Worm (Caenorhabditis elegans) whole organism, young adult: ENCODE measurements around the gene erfa-1.
A peak's percentile ranks its signal among the peaks of the same experiment; 100 is the strongest.

ENCODE experiments used
- B0336.3 ChIP-seq: fragments of 200-800 bp; sonication (Bioruptor generic); IDR thresholded peaks from 2 replicates; pipeline ENCODE4 v1.3.6; 2022; ENCODE audit warnings: missing genetic modification characterization, missing compliant biosample characterization
- C06A6.2 ChIP-seq: fragments of 200-800 bp; sonication (Bioruptor generic); conservative IDR thresholded peaks from 2 replicates; pipeline ENCODE4 v1.3.6; 2022; ENCODE audit warnings: missing genetic modification characterization, missing compliant biosample characterization
- C17E4.6 ChIP-seq: fragments of 200-800 bp; sonication (Bioruptor generic); IDR thresholded peaks from 2 replicates; pipeline ENCODE4 v1.3.6; 2022; ENCODE audit warnings: missing genetic modification reagents, missing genetic modification characterization, missing compliant biosample characterization
- F10E7.11 ChIP-seq: sonication (generic microtip); optimal IDR thresholded peaks from 2 replicates; lab custom pipeline; 2017; ENCODE audit warnings: mild to moderate bottlenecking, missing genetic modification characterization, moderate library complexity, missing compliant biosample characterization
- F57C9.4 ChIP-seq: sonication (generic microtip); optimal IDR thresholded peaks from 2 replicates; lab custom pipeline; 2017; ENCODE audit warnings: mild to moderate bottlenecking, missing genetic modification characterization, missing compliant biosample characterization
- T26A5.8 ChIP-seq: sonication (generic microtip); optimal IDR thresholded peaks from 2 replicates; lab custom pipeline; 2016; ENCODE audit warnings: missing genetic modification characterization, missing compliant biosample characterization
- Y53G8AR.9 ChIP-seq: fragments of 200-800 bp; sonication (Bioruptor generic); conservative IDR thresholded peaks from 2 replicates; pipeline ENCODE4 v1.3.6; 2022; ENCODE audit warnings: missing genetic modification reagents, missing genetic modification characterization, missing compliant biosample characterization
- Y56A3A.18 ChIP-seq: fragments of 200-800 bp; sonication (Bioruptor generic); IDR thresholded peaks from 2 replicates; pipeline ENCODE4 v1.3.6; 2022; ENCODE audit warnings: missing genetic modification reagents, missing genetic modification characterization, missing compliant biosample characterization
- Y95B8A.8 ChIP-seq: fragments of 200-800 bp; sonication (Bioruptor generic); IDR thresholded peaks from 2 replicates; pipeline ENCODE4 v1.3.6; 2022; ENCODE audit warnings: missing genetic modification reagents, missing genetic modification characterization, missing compliant biosample characterization
- atf-7 ChIP-seq: sonication (generic microtip); optimal IDR thresholded peaks from 2 replicates; lab custom pipeline; 2017; ENCODE audit warnings: mild to moderate bottlenecking, missing genetic modification characterization, missing compliant biosample characterization
- athp-1 ChIP-seq: sonication (generic microtip); optimal IDR thresholded peaks from 2 replicates; lab custom pipeline; 2017; ENCODE audit warnings: mild to moderate bottlenecking, missing genetic modification characterization, missing compliant biosample characterization
- attf-6 ChIP-seq: fragments of 200-800 bp; sonication (Bioruptor generic); IDR thresholded peaks from 2 replicates; pipeline ENCODE4 v1.3.6; 2022; ENCODE audit warnings: missing genetic modification reagents, missing genetic modification characterization, missing compliant biosample characterization
- bed-1 ChIP-seq: fragments of 200-800 bp; sonication (Bioruptor generic); IDR thresholded peaks from 2 replicates; pipeline ENCODE4 v1.3.6; 2022; ENCODE audit warnings: missing genetic modification reagents, missing genetic modification characterization, missing compliant biosample characterization
- cebp-1 ChIP-seq, 2 experiments: fragments of 200-800 bp in 1 of 2; sonication (Bioruptor generic) in 1 of 2; sonication (generic microtip) in 1 of 2; IDR thresholded peaks in 1 of 2; optimal IDR thresholded peaks in 1 of 2; 2 replicates each; pipeline versions ENCODE4 v1.3.6 to Lab custom; 2017 to 2022; ENCODE audit warnings: missing compliant biosample characterization in 2 of 2, missing genetic modification characterization in 2 of 2, mild to moderate bottlenecking in 1 of 2, missing genetic modification reagents in 1 of 2, moderate library complexity in 1 of 2
- ceh-100 ChIP-seq: fragments of 200-800 bp; sonication (Bioruptor generic); IDR thresholded peaks from 2 replicates; pipeline ENCODE4 v1.3.6; 2022; ENCODE audit warnings: missing genetic modification reagents, missing genetic modification characterization, missing compliant biosample characterization
- ceh-40 ChIP-seq: fragments of 200-800 bp; sonication (Bioruptor generic); IDR thresholded peaks from 2 replicates; pipeline ENCODE4 v1.3.6; 2022; ENCODE audit warnings: missing genetic modification characterization, missing compliant biosample characterization
- chd-7 ChIP-seq: sonication (generic microtip); optimal IDR thresholded peaks from 2 replicates; lab custom pipeline; 2016; ENCODE audit warnings: mild to moderate bottlenecking, missing genetic modification characterization, moderate library complexity, missing compliant biosample characterization
- die-1 ChIP-seq: sonication (generic microtip); optimal IDR thresholded peaks from 2 replicates; lab custom pipeline; 2016; ENCODE audit warnings: missing genotype, mild to moderate bottlenecking, missing genetic modification characterization, missing compliant biosample characterization
- dox-1 ChIP-seq: fragments of 200-800 bp; sonication (Bioruptor generic); IDR thresholded peaks from 2 replicates; pipeline ENCODE4 v1.3.6; 2022; ENCODE audit warnings: missing genetic modification reagents, missing genetic modification characterization, missing compliant biosample characterization
- efl-1 ChIP-seq: fragments of 150-350 bp; optimal IDR thresholded peaks from 2 replicates; lab custom pipeline; 2014; ENCODE audit warnings: missing biosample characterization, missing genetic modification reagents, missing genetic modification characterization
- egl-44 ChIP-seq: fragments of 200-800 bp; sonication (Bioruptor generic); IDR thresholded peaks from 2 replicates; pipeline ENCODE4 v1.3.6; 2022; ENCODE audit warnings: missing genetic modification reagents, missing genetic modification characterization, missing compliant biosample characterization
- egrh-3 ChIP-seq: fragments of 200-800 bp; sonication (Bioruptor generic); IDR thresholded peaks from 2 replicates; pipeline ENCODE4 v1.3.6; 2022; ENCODE audit warnings: missing genetic modification reagents, missing genetic modification characterization, missing compliant biosample characterization
- ets-4 ChIP-seq: fragments of 200-800 bp; sonication (Bioruptor generic); optimal IDR thresholded peaks from 2 replicates; lab custom pipeline; 2018; ENCODE audit warnings: mild to moderate bottlenecking, missing genetic modification characterization, missing compliant biosample characterization
- hmg-1.2 ChIP-seq: fragments of 200-800 bp; sonication (Bioruptor generic); IDR thresholded peaks from 2 replicates; pipeline ENCODE4 v1.3.6; 2022; ENCODE audit warnings: missing genetic modification reagents, missing genetic modification characterization, missing compliant biosample characterization
- hsf-1 ChIP-seq: fragments of 200-800 bp; sonication (Bioruptor generic); IDR thresholded peaks from 2 replicates; pipeline ENCODE4 v1.3.6; 2022; ENCODE audit warnings: missing genetic modification reagents, missing genetic modification characterization, missing compliant biosample characterization
- lin-54 ChIP-seq: fragments of 200-800 bp; sonication (Bioruptor generic); optimal IDR thresholded peaks from 2 replicates; lab custom pipeline; 2018; ENCODE audit warnings: mild to moderate bottlenecking, missing genetic modification characterization, missing compliant biosample characterization
- lsy-27 ChIP-seq: sonication (generic microtip); optimal IDR thresholded peaks from 2 replicates; lab custom pipeline; 2017; ENCODE audit warnings: missing genetic modification characterization, mild to moderate bottlenecking, missing compliant biosample characterization, antibody characterized with exemption, missing genotype, borderline replicate concordance; ENCODE audit not compliant: insufficient read depth
- madf-10 ChIP-seq: sonication (generic microtip); optimal IDR thresholded peaks from 2 replicates; lab custom pipeline; 2016; ENCODE audit warnings: mild to moderate bottlenecking, missing genetic modification characterization, missing compliant biosample characterization
- madf-6 ChIP-seq: fragments of 200-800 bp; sonication (Bioruptor generic); IDR thresholded peaks from 2 replicates; pipeline ENCODE4 v1.3.6; 2022; ENCODE audit warnings: missing genetic modification reagents, missing genetic modification characterization, missing compliant biosample characterization
- mel-28 ChIP-seq: sonication (generic microtip); optimal IDR thresholded peaks from 2 replicates; lab custom pipeline; 2016; ENCODE audit warnings: borderline replicate concordance, mild to moderate bottlenecking, missing genetic modification characterization, missing compliant biosample characterization
- nfya-2 ChIP-seq: fragments of 200-800 bp; sonication (Bioruptor generic); IDR thresholded peaks from 2 replicates; pipeline ENCODE4 v1.3.6; 2022; ENCODE audit warnings: missing genetic modification reagents, missing genetic modification characterization, missing compliant biosample characterization
- nhr-120 ChIP-seq: fragments of 200-800 bp; sonication (Bioruptor generic); IDR thresholded peaks from 2 replicates; pipeline ENCODE4 v1.3.6; 2022; ENCODE audit warnings: missing genetic modification characterization, missing compliant biosample characterization
- nhr-80 ChIP-seq: sonication (generic microtip); optimal IDR thresholded peaks from 2 replicates; lab custom pipeline; 2016; ENCODE audit warnings: missing genetic modification characterization, missing compliant biosample characterization
- pbrm-1 ChIP-seq: fragments of 200-800 bp; sonication (Bioruptor generic); IDR thresholded peaks from 2 replicates; pipeline ENCODE4 v1.3.6; 2022; ENCODE audit warnings: missing genetic modification reagents, missing genetic modification characterization, missing compliant biosample characterization
- rec-8 ChIP-seq, 2 experiments: sonication (generic microtip); optimal IDR thresholded peaks; 2 replicates each; lab custom pipeline; 2016; ENCODE audit warnings: mild to moderate bottlenecking in 2 of 2, missing genetic modification characterization in 2 of 2, missing genetic modification reagents in 2 of 2, missing genotype in 2 of 2, missing biosample characterization in 1 of 2, missing compliant biosample characterization in 1 of 2, moderate library complexity in 1 of 2
- repo-1 ChIP-seq: sonication (generic microtip); optimal IDR thresholded peaks from 2 replicates; lab custom pipeline; 2017; ENCODE audit warnings: mild to moderate bottlenecking, missing genetic modification characterization, missing compliant biosample characterization
- somi-1 ChIP-seq: fragments of 200-800 bp; sonication (Bioruptor generic); optimal IDR thresholded peaks from 2 replicates; lab custom pipeline; 2018; ENCODE audit warnings: mild to moderate bottlenecking, missing genetic modification characterization, missing compliant biosample characterization
- ztf-22 ChIP-seq: fragments of 200-800 bp; sonication (Bioruptor generic); optimal IDR thresholded peaks from 2 replicates; lab custom pipeline; 2018; ENCODE audit warnings: mild to moderate bottlenecking, missing genetic modification characterization, moderate library complexity, missing compliant biosample characterization
- ztf-25 ChIP-seq: fragments of 200-800 bp; sonication (Bioruptor generic); IDR thresholded peaks from 2 replicates; pipeline ENCODE4 v1.3.6; 2022; ENCODE audit warnings: missing genetic modification reagents, missing genetic modification characterization, missing compliant biosample characterization
- ztf-28 ChIP-seq: fragments of 200-800 bp; sonication (Bioruptor generic); IDR thresholded peaks from 2 replicates; pipeline ENCODE4 v1.3.6; 2022; ENCODE audit warnings: missing genetic modification reagents, missing genetic modification characterization, missing compliant biosample characterization

Gene erfa-1

DNA sequence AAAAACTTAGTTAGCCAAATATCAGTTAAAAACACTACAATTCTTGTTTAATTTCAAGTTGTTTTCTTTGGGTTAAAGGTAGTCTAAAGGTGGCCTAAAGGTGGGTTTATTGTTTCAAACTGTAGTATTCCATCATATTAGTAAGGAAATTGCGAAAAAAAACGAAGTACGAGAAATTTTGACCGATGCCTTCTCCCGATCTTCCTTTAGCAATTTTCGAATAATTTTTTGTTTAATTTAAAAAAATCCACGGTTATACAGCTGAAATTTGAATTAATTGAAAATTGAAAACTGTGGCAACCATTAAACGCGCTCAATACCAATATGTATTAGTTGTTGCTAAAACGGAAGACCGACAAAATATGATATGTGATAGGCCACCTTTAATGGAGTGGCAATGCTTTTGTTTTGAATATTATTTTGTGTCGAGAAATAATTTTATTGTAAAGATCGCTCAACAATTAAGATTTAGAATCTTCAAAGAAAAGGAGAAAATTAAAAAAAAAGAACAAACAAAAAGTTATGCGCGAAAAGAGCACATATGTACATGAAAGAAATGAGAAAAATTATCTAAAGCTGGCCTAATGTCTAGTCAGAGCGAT lies 32.9 kb upstream of the erfa-1 start:
- TF ChIP-seq repo-1 (tag; lab: Kevin White, UChicago) (peak; percentile 14), T26A5.8 (tag; lab: Kevin White, UChicago) (no peak), nhr-80 (tag; lab: Kevin White, UChicago) (peak; percentile 24), mel-28 (tag; lab: Kevin White, UChicago) (no peak), lin-54 (GFP tag; lab: Kevin White, UChicago) (peak; percentile 12), madf-6 (GFP tag; lab: Robert Waterston, UW) (0 out of 2 replicates have a peak, but pooled peaks have one; percentile 7), F10E7.11 (no peak), die-1 (tag; lab: Kevin White, UChicago) (no peak), C06A6.2 (GFP tag; lab: Robert Waterston, UW) (0 out of 2 replicates have a peak, but pooled peaks have one; percentile 28), B0336.3 (0 out of 2 replicates have a peak, but pooled peaks have one; percentile 33), hmg-1.2 (GFP tag; lab: Robert Waterston, UW) (0 out of 2 replicates have a peak, but pooled peaks have one; percentile 17), Y56A3A.18 (GFP tag; lab: Robert Waterston, UW) (0 out of 2 replicates have a peak, but pooled peaks have one; percentile 10), atf-7 (peak; percentile 29), Y53G8AR.9 (peak; percentile 53), attf-6 (GFP tag; lab: Robert Waterston, UW) (0 out of 2 replicates have a peak, but pooled peaks have one; percentile 8)

DNA sequence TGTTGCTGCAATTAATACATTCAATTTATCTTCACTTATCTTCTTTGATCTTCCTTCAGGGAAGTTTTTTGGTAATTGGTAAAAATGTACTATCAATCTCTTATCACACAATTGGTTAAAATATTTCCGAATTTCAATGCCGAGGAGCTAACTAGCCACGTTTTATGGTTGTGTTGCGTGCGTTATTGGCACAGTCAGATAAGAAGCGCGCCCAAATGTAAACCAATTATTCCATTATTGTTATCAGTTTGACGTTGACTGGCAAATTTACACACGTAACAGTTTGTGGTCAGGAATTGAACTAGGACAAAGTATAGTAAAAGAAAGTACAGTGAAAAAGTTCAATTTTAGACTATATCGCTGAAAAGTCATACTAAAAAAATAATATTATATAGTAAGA lies 26.3 kb upstream of the erfa-1 start:
- peak; percentile 41 for TF ChIP-seq nhr-80 (tag; lab: Kevin White, UChicago)
- TF ChIP-seq pbrm-1 (GFP tag; lab: Robert Waterston, UW) = no peak

DNA sequence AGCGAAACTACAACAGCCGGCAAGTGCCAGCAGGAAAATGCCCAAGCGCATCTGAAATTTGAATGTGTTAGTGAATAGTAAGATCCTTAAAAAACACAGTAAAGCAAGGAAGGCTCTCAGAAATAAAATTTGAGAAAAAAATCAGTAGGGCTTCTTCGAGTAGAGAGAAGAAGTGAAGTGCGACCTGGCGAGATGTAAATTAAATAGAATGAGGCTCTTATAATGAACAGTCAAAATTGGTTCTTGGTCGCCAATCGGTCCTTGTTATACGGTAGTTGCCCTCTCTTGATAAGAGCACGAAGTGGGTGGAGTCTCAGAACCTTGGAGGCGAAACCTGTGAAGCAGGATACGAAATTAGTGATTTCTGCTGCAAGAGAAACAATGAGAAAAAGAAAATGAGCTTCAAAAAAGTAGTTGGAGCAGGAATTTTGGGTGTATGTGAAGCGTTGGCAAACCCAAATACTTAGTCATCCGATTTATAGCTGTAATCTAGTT lies 25.1 kb upstream of the erfa-1 start, which contains the start of gene bcf-1:
Gene bcf-1 (minus strand): TSS at position 51 of the 495 bp plus-strand sequence.
- TF ChIP-seq nhr-80 (tag; lab: Kevin White, UChicago) (peak; percentile 70), F57C9.4 (tag; lab: Kevin White, UChicago) (no peak), madf-10 (tag; lab: Kevin White, UChicago) (no peak)

DNA sequence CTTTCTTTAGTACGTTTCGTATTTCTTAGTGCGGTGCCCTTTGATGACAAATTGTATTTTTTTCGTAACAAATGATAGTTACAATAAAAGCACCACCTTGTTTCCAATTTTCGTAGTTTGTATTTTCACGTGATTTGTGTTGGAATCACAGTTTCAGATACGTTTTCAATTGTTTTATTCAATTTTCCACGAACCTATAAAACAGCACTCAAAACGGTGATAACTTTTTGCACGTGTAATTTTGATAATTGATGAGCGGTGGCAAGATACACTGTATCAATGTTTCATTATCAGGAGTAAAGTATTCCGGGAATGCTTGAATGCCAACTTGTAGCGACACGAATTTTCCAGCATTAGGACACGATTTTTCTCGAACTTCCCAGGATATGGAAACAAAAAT lies 22.8 kb upstream of the erfa-1 start:
- TF ChIP-seq lsy-27 (tag; lab: Kevin White, UChicago) (no peak), nhr-120 (GFP tag; lab: Robert Waterston, UW) (no peak), egrh-3 (GFP tag; lab: Robert Waterston, UW) (no peak), Y95B8A.8 (GFP tag; lab: Robert Waterston, UW) (no peak), atf-7 (peak; percentile 45), nhr-80 (tag; lab: Kevin White, UChicago) (peak; percentile 74)
- TF ChIP-seq, all 124 proteins: peak for 2

DNA sequence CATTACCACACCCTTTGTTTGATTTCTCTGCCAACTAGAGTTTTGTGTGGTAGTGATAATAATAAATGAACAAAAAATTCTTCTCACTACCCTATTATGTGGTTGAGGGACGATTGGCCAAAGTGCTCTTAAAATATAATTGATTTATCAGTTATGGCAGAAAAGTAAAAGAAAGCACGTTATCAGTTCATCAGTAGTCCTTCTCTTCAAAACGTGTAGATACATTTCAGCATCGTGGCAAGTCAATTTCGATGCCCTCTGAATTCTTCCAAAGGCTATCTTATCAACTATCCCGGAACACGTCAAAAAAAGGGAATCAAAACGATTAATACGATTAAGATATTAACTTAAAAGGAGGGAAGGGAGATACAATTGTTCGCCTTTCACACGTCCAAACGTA lies 20.9 kb upstream of the erfa-1 start:
- TF ChIP-seq chd-7 (tag; lab: Kevin White, UChicago) (peak; percentile 14), nfya-2 (no peak), hsf-1 (GFP tag; lab: Robert Waterston, UW) (no peak), C17E4.6 (no peak), cebp-1 (GFP tag; IDR thresholded peaks at IDR 0.05; lab: Robert Waterston, UW) (no peak), cebp-1 (tag; optimal IDR thresholded peaks at IDR 0.05; lab: Kevin White, UChicago) (no peak), dox-1 (GFP tag; lab: Robert Waterston, UW) (peak; percentile 51; the same call in 1 of the 2 replicates), T26A5.8 (tag; lab: Kevin White, UChicago) (no peak), rec-8 (tag; optimal IDR thresholded peaks at IDR 0.05; lab: Kevin White, UChicago) (no peak), bed-1 (no peak), nhr-80 (tag; lab: Kevin White, UChicago) (peak; percentile 96), ztf-22 (GFP tag; lab: Kevin White, UChicago) (peak; percentile 51), ceh-100 (no peak), ets-4 (peak; percentile 94), efl-1 (no peak), somi-1 (GFP tag; lab: Kevin White, UChicago) (no peak), athp-1 (tag; lab: Kevin White, UChicago) (no peak), ztf-25 (no peak), ztf-28 (GFP tag; lab: Robert Waterston, UW) (no peak), ceh-40 (GFP tag; lab: Robert Waterston, UW) (no peak), egl-44 (peak; percentile 46; the same call in 1 of the 2 replicates)
